Fruit fly (Drosophila melanogaster): ENCODE measurements around the gene Ctr9.

- TF ChIP-seq CG33017 (tag; optimal IDR thresholded peaks at IDR 0.05) (no peak), CG1620 (GFP tag; optimal IDR thresholded peaks at IDR 0.05) (peak; percentile 29), CG14711 (tag; optimal IDR thresholded peaks at IDR 0.05) (peak; percentile 17), Mnt (GFP tag; optimal IDR thresholded peaks at IDR 0.05) (no peak), tj (GFP tag; optimal IDR thresholded peaks at IDR 0.05) (no peak), Clk (GFP tag; optimal IDR thresholded peaks at IDR 0.05) (no peak), ovo (GFP tag; optimal IDR thresholded peaks at IDR 0.05) (no peak), toe (GFP tag; optimal IDR thresholded peaks at IDR 0.05) (no peak), Hr96 (GFP tag; optimal IDR thresholded peaks at IDR 0.05) (no peak), cic (GFP tag; optimal IDR thresholded peaks at IDR 0.05) (no peak), CG12768 (GFP tag; optimal IDR thresholded peaks at IDR 0.05) (no peak)
Observed at dm6 chr3L:1302234-1302949, 4.6 kb upstream of the Ctr9 start, which contains the start of the genes Rac1 and Acat2.

Measured in whole organism, adult.